Worm (Caenorhabditis elegans): Measurements from ENCODE around the gene elli-1.

- TF ChIP-seq ref-1 (GFP tag; conservative IDR thresholded peaks at IDR 0.05) (no peak), tab-1 (GFP tag; IDR thresholded peaks at IDR 0.05) (no peak), T22C8.4 (GFP tag; IDR thresholded peaks at IDR 0.05) (no peak), flt-1 (GFP tag; IDR thresholded peaks at IDR 0.05) (no peak), ztf-29 (GFP tag; IDR thresholded peaks at IDR 0.05) (no peak)
Observed at ce11 chrIV:8794895-8795665, 40.5 kb upstream of the elli-1 start.
